Fruit fly (Drosophila melanogaster) S2 (cell line): Measurements from ENCODE around the gene yellow-b.

ENCODE experiments used
- CG8478 ChIP-seq: fragments of >200 bp; optimal IDR thresholded peaks from 2 replicates; lab custom pipeline; 2018
- CTCF ChIP-seq, 2 experiments: fragments of >200 bp; optimal IDR thresholded peaks; 2 replicates each; lab custom pipeline; 2018

dm6 chr2L:16801578-16802152 lies 47.5 kb downstream of the yellow-b start:
- no peak for TF ChIP-seq CG8478
- peak in 1 of 2 experiments; percentile 40 for TF ChIP-seq CTCF (optimal IDR thresholded peaks at IDR 0.05; lab: Kevin White, UChicago)
